Worm (Caenorhabditis elegans): Measurements from ENCODE around the gene F42A10.7.

The F42A10.7 gene

DNA sequence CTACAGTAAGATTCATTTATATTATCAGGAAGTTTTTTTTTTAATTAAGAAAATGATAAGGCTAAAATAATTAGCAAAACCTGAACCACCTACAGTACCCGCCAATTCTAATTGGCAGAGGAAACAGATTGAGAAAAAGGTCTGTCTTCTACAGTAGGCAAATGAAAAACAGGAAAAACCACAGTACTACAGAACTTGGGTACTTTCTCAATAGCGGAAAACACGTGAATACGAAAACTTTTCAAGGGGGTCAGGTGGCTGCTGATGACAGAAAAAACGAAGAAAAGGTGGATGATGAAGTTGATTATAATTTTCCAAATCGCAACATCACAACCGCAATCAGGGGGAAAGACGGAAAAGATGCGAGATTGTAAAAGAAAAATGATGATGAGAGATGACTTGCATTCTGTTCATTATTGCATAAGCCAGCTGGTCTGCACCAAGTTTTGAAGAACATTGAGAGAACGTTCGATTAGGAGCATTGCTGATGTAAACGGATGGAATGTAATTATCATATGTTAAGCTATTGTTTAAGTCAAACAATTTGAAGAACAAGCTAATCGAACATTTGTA lies 34.0 kb downstream of the F42A10.7 start:
- TF ChIP-seq pbrm-1 (GFP tag; IDR thresholded peaks at IDR 0.05), result no peak
- peak; percentile 14 for TF ChIP-seq ztf-26 (tag; optimal IDR thresholded peaks at IDR 0.05)

DNA sequence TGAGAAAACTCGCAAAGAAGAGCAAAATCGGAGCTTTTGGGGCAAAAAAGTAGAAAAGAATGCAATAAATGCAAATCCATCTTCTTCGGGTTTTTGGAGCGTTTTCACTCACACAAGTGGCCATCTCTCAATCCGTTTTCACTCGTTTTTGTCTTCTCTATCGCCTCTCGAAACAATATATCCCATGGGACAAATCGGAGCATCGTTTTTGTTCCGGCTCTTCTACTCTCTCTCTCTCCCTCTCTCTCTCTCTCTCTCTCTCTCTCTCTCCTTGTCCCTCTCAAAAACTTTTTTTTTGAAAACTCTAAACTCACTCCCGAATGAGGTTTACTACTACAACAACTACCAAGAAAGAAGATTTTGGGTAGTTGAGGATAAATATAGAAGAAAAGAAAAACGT lies 37.0 kb downstream of the F42A10.7 start:
- TF ChIP-seq ekl-4 (GFP tag; IDR thresholded peaks at IDR 0.05) (0 out of 2 replicates have a peak, but pooled peaks have one; percentile 30), pbrm-1 (GFP tag; IDR thresholded peaks at IDR 0.05) (0 out of 2 replicates have a peak, but pooled peaks have one; percentile 39), nfya-1 (tag; optimal IDR thresholded peaks at IDR 0.05; ENCODE audit: borderline replicate concordance, insufficient read depth) (no peak), akir-1 (GFP tag; optimal IDR thresholded peaks at IDR 0.05) (no peak), ztf-18 (tag; optimal IDR thresholded peaks at IDR 0.05) (no peak), egrh-3 (GFP tag; IDR thresholded peaks at IDR 0.05) (0 out of 2 replicates have a peak, but pooled peaks have one; percentile 14), ztf-22 (GFP tag; optimal IDR thresholded peaks at IDR 0.05) (no peak), Y56A3A.18 (GFP tag; IDR thresholded peaks at IDR 0.05) (no peak), mcd-1 (GFP tag; IDR thresholded peaks at IDR 0.05) (0 out of 2 replicates have a peak, but pooled peaks have one; percentile 16), B0019.2 (GFP tag; conservative IDR thresholded peaks at IDR 0.05) (0 out of 2 replicates have a peak, but pooled peaks have one; percentile 26)

DNA sequence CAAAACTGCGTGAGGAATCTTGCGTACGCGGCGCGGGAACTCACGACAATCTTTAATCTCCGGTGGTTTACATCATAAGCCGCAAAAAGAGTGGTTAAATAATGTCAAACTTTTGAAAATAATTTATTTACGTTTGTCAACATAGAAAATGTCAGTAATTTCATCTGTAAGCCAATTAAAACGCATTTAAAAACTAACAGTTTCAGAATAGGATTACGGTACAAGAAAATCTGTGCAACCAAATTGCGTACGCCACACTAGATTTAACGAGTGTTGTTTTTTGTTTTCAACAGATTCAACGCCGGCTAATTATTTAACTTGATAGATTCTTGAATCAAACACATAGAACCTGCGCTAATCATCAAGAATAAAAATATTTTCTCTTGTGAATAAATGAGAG lies 37.7 kb downstream of the F42A10.7 start:
- TF ChIP-seq snpc-4 (GFP tag; optimal IDR thresholded peaks at IDR 0.05) (no peak), snpc-4 (tag; optimal IDR thresholded peaks at IDR 0.05) (no peak), attf-6 (GFP tag; IDR thresholded peaks at IDR 0.05) (no peak), athp-1 (tag; optimal IDR thresholded peaks at IDR 0.05) (peak; percentile 92), ceh-79 (tag; optimal IDR thresholded peaks at IDR 0.05) (no peak), D2030.7 (GFP tag; IDR thresholded peaks at IDR 0.05) (peak; percentile 52; the same call in 1 of the 2 replicates), atf-7 (tag; optimal IDR thresholded peaks at IDR 0.05) (no peak), rpc-1 (optimal IDR thresholded peaks at IDR 0.05) (no peak), rpc-1 (tag; optimal IDR thresholded peaks at IDR 0.05) (no peak), hmg-1.2 (GFP tag; IDR thresholded peaks at IDR 0.05) (0 out of 2 replicates have a peak, but pooled peaks have one; percentile 11), F33H1.4 (GFP tag; IDR thresholded peaks at IDR 0.05) (peak; percentile 32; the same call in 1 of the 2 replicates), bed-1 (GFP tag; IDR thresholded peaks at IDR 0.05) (no peak), lsl-1 (GFP tag; optimal IDR thresholded peaks at IDR 0.05) (peak; percentile 91), ceh-91 (GFP tag; IDR thresholded peaks at IDR 0.05) (no peak), chd-7 (tag; optimal IDR thresholded peaks at IDR 0.05) (no peak), F52B5.7 (tag; optimal IDR thresholded peaks at IDR 0.05) (no peak), tbx-9 (tag; optimal IDR thresholded peaks at IDR 0.05; ENCODE audit: borderline replicate concordance) (no peak), pha-4 (tag; optimal IDR thresholded peaks at IDR 0.05) (no peak), rec-8 (tag; optimal IDR thresholded peaks at IDR 0.05) (no peak), snpc-1.3 (tag; optimal IDR thresholded peaks at IDR 0.05; ENCODE audit: insufficient read depth) (no peak), cebp-2 (GFP tag; IDR thresholded peaks at IDR 0.05) (no peak), lin-26 (GFP tag; IDR thresholded peaks at IDR 0.05) (no peak), nhr-80 (tag; optimal IDR thresholded peaks at IDR 0.05) (no peak), ztf-26 (tag; optimal IDR thresholded peaks at IDR 0.05) (no peak), nhr-179 (tag; optimal IDR thresholded peaks at IDR 0.05) (no peak), ets-4 (GFP tag; optimal IDR thresholded peaks at IDR 0.05) (no peak), madf-6 (GFP tag; IDR thresholded peaks at IDR 0.05) (peak; percentile 73), ztf-28 (GFP tag; IDR thresholded peaks at IDR 0.05) (no peak), F55B11.4 (tag; optimal IDR thresholded peaks at IDR 0.05; ENCODE audit: borderline replicate concordance, insufficient read depth) (no peak), ceh-40 (GFP tag; IDR thresholded peaks at IDR 0.05) (no peak), F39B2.1 (GFP tag; IDR thresholded peaks at IDR 0.05) (no peak), him-1 (tag; optimal IDR thresholded peaks at IDR 0.05) (peak; percentile 29), Y67H2A.10 (GFP tag; conservative IDR thresholded peaks at IDR 0.05) (no peak), dpl-1 (GFP tag; optimal IDR thresholded peaks at IDR 0.05) (no peak), B0019.2 (GFP tag; conservative IDR thresholded peaks at IDR 0.05) (no peak), ztf-25 (GFP tag; IDR thresholded peaks at IDR 0.05) (no peak)

Data from whole organism, young adult.